Worm (Caenorhabditis elegans): Measurements from ENCODE around the gene efl-1.
"Not testable (repeated sequence)": the region's sequence is repeated elsewhere in the genome, so short reads cannot be mapped to it uniquely, and the experiment has no call there.

- TF ChIP-seq lin-13 (GFP tag; optimal IDR thresholded peaks at IDR 0.05); nhr-19 (GFP tag; conservative IDR thresholded peaks at IDR 0.05); nhr-76 (tag; optimal IDR thresholded peaks at IDR 0.05); lir-3 (tag; optimal IDR thresholded peaks at IDR 0.05; ENCODE audit: poor library complexity); swsn-7 (tag; optimal IDR thresholded peaks at IDR 0.05); nhr-11 (tag; optimal IDR thresholded peaks at IDR 0.05); nhr-237 (tag; optimal IDR thresholded peaks at IDR 0.05); fkh-10 (GFP tag; optimal IDR thresholded peaks at IDR 0.05); elt-3 (tag; optimal IDR thresholded peaks at IDR 0.05); unc-62 (GFP tag; optimal IDR thresholded peaks at IDR 0.05); lin-35 (GFP tag; optimal IDR thresholded peaks at IDR 0.05); isw-1 (GFP tag; IDR thresholded peaks at IDR 0.05): not testable (repeated sequence)
These were observed 15.9 kb downstream of the efl-1 start, which contains the start of gene fbxa-111 for ce11 chrV:16949609-16950008.
